Fruit fly (Drosophila melanogaster): ENCODE results near the gene Yp3.

Gene Yp3

dm6 chrX:13717982-13718402, 41.4 kb upstream of the Yp3 start, which contains the start of gene Nadsyn (continued):
- TF ChIP-seq pho (GFP tag; optimal IDR thresholded peaks at IDR 0.05) (no peak), mld (GFP tag; IDR thresholded peaks at IDR 0.05; ENCODE audit: partially characterized antibody) (peak; percentile 74), CG13624 (GFP tag; optimal IDR thresholded peaks at IDR 0.05) (no peak), CG15479 (GFP tag; optimal IDR thresholded peaks at IDR 0.05) (no peak), maf-S (GFP tag; optimal IDR thresholded peaks at IDR 0.05) (no peak), Fer1 (GFP tag; optimal IDR thresholded peaks at IDR 0.05) (no peak), CG30020 (tag; optimal IDR thresholded peaks at IDR 0.05) (peak; percentile 7), crol (GFP tag; IDR thresholded peaks at IDR 0.05) (peak; percentile 77), CG10274 (GFP tag; optimal IDR thresholded peaks at IDR 0.05) (no peak), caup (GFP tag; optimal IDR thresholded peaks at IDR 0.05; ENCODE audit: severe bottlenecking) (no peak), CG3065 (GFP tag; optimal IDR thresholded peaks at IDR 0.05) (no peak), CG2199 (GFP tag; IDR thresholded peaks at IDR 0.05) (no peak), usp (GFP tag; optimal IDR thresholded peaks at IDR 0.05) (no peak), BEAF-32 (GFP tag; optimal IDR thresholded peaks at IDR 0.05) (peak; percentile 82), lbe (GFP tag; optimal IDR thresholded peaks at IDR 0.05) (no peak), CG16813 (GFP tag; IDR thresholded peaks at IDR 0.05; ENCODE audit: partially characterized antibody) (peak; percentile 80), CG9797 (GFP tag; optimal IDR thresholded peaks at IDR 0.05) (no peak), Myb (GFP tag; optimal IDR thresholded peaks at IDR 0.05) (no peak), Gug (GFP tag; IDR thresholded peaks at IDR 0.05) (no peak), CG4404 (GFP tag; IDR thresholded peaks at IDR 0.05) (no peak), CG6272 (GFP tag; IDR thresholded peaks at IDR 0.05) (no peak), dmrt99B (tag; optimal IDR thresholded peaks at IDR 0.05) (no peak), CG10366 (GFP tag; IDR thresholded peaks at IDR 0.05) (no peak), CG2202 (tag; optimal IDR thresholded peaks at IDR 0.05) (no peak), kay (GFP tag; optimal IDR thresholded peaks at IDR 0.05) (no peak), Hr78 (GFP tag; optimal IDR thresholded peaks at IDR 0.05) (no peak), Xbp1 (GFP tag; optimal IDR thresholded peaks at IDR 0.05) (no peak)

dm6 chrX:13721934-13722333, 37.4 kb upstream of the Yp3 start, which contains the start of the genes Mrgn1 and mus101:
Gene Mrgn1, minus strand, starts transcription at chrX:13721977.
Gene mus101, plus strand, starts transcription at chrX:13722246.
- TF ChIP-seq CG7372 (GFP tag; IDR thresholded peaks at IDR 0.05) (no peak), CG15696 (tag; optimal IDR thresholded peaks at IDR 0.05) (no peak), CG2875 (GFP tag; optimal IDR thresholded peaks at IDR 0.05) (no peak), lab (GFP tag; optimal IDR thresholded peaks at IDR 0.05) (no peak), CG3847 (GFP tag; IDR thresholded peaks at IDR 0.05) (peak; percentile 42), CG1602 (GFP tag; optimal IDR thresholded peaks at IDR 0.05) (no peak), CG14710 (tag; optimal IDR thresholded peaks at IDR 0.05) (peak; percentile 81), CG15073 (GFP tag; optimal IDR thresholded peaks at IDR 0.05) (no peak), CG14014 (GFP tag; IDR thresholded peaks at IDR 0.05) (no peak), nau (GFP tag; optimal IDR thresholded peaks at IDR 0.05) (no peak), ATbp (GFP tag; optimal IDR thresholded peaks at IDR 0.05) (no peak), Doc3 (GFP tag; IDR thresholded peaks at IDR 0.05; ENCODE audit: partially characterized antibody) (peak; percentile 74), Neu2 (GFP tag; optimal IDR thresholded peaks at IDR 0.05; ENCODE audit: borderline replicate concordance) (no peak), sug (tag; optimal IDR thresholded peaks at IDR 0.05) (no peak), CG2116 (GFP tag; optimal IDR thresholded peaks at IDR 0.05) (peak; percentile 79), Sin3A (optimal IDR thresholded peaks at IDR 0.05) (peak; percentile 74), Ets97D (GFP tag; optimal IDR thresholded peaks at IDR 0.05) (no peak), mam (GFP tag; optimal IDR thresholded peaks at IDR 0.05) (no peak), psq (GFP tag; optimal IDR thresholded peaks at IDR 0.05) (peak; percentile 58), zfh1 (GFP tag; IDR thresholded peaks at IDR 0.05) (no peak), CG9215 (GFP tag; IDR thresholded peaks at IDR 0.05) (no peak), CG13287 (GFP tag; IDR thresholded peaks at IDR 0.05; ENCODE audit: partially characterized antibody) (peak; percentile 90), Six4 (GFP tag; optimal IDR thresholded peaks at IDR 0.05) (no peak), Jarid2 (GFP tag; optimal IDR thresholded peaks at IDR 0.05) (no peak), Trl (optimal IDR thresholded peaks at IDR 0.05) (no peak), Trl (GFP tag; optimal IDR thresholded peaks at IDR 0.05) (no peak), CG4404 (GFP tag; IDR thresholded peaks at IDR 0.05) (no peak)
